Worm (Caenorhabditis elegans): ENCODE data around the gene srv-34.

The srv-34 gene

DNA sequence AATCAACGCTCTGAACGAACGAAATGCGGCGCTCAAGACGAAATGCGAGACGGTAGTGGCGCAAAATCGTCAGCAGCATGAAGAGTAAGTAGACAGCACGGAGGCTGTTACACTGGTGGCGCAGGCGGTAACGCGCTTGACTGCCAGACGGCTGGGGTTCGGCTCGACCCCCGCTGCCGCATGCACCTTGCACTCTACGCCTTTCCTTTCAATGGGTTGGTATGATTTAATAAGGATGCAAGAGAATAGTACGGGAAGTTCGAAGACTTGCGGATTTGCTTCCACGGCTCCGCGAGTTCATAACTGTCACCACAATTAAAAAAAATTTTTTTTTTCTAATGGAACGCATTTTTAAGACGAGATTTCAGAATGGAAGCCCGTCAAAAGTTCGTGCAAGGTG is 4.5 kb downstream of the srv-34 start (continued):
- TF ChIP-seq nhr-80 (tag; optimal IDR thresholded peaks at IDR 0.05): peak; percentile 71
- TF ChIP-seq fkh-3 (tag; optimal IDR thresholded peaks at IDR 0.05): peak; percentile 88
- TF ChIP-seq lag-1 (GFP tag; IDR thresholded peaks at IDR 0.05): no peak
- no peak for TF ChIP-seq ceh-40 (GFP tag; IDR thresholded peaks at IDR 0.05)
- TF ChIP-seq xnd-1 (tag; optimal IDR thresholded peaks at IDR 0.05): no peak
- TF ChIP-seq aptf-2 (GFP tag; conservative IDR thresholded peaks at IDR 0.05): no peak
- peak; percentile 61; the same call in 1 of the 2 replicates for TF ChIP-seq egl-18 (GFP tag; IDR thresholded peaks at IDR 0.05)
- TF ChIP-seq cebp-1 (GFP tag; IDR thresholded peaks at IDR 0.05): peak; percentile 76
- TF ChIP-seq cebp-1 (tag; optimal IDR thresholded peaks at IDR 0.05): peak; percentile 78
- peak; percentile 88 for TF ChIP-seq ztf-28 (GFP tag; IDR thresholded peaks at IDR 0.05)
- TF ChIP-seq tbp1 (GFP tag; optimal IDR thresholded peaks at IDR 0.05): peak; percentile 91
- no peak for TF ChIP-seq lir-1 (GFP tag; conservative IDR thresholded peaks at IDR 0.05)
- TF ChIP-seq ztf-3 (GFP tag; optimal IDR thresholded peaks at IDR 0.05): peak; percentile 23
- 0 out of 2 replicates have a peak, but pooled peaks have one; percentile 92 for TF ChIP-seq F37B4.10 (GFP tag; IDR thresholded peaks at IDR 0.05)
- peak; percentile 58 for TF ChIP-seq snpc-3.4 (tag; optimal IDR thresholded peaks at IDR 0.05)
- no peak for TF ChIP-seq C17E4.6 (GFP tag; IDR thresholded peaks at IDR 0.05)
- peak; percentile 94 for TF ChIP-seq B0261.1 (tag; optimal IDR thresholded peaks at IDR 0.05)
- TF ChIP-seq lin-54 (GFP tag; optimal IDR thresholded peaks at IDR 0.05): peak; percentile 76
- peak; percentile 82 for TF ChIP-seq egrh-3 (GFP tag; IDR thresholded peaks at IDR 0.05)
- no peak for TF ChIP-seq F55B11.4 (tag; optimal IDR thresholded peaks at IDR 0.05; ENCODE audit: borderline replicate concordance, insufficient read depth)
- TF ChIP-seq madf-3 (GFP tag; IDR thresholded peaks at IDR 0.05): peak; percentile 69; the same call in 1 of the 2 replicates
- TF ChIP-seq F22D6.2 (tag; optimal IDR thresholded peaks at IDR 0.05): peak; percentile 27
- peak; percentile 45 for TF ChIP-seq somi-1 (GFP tag; optimal IDR thresholded peaks at IDR 0.05)
- no peak for TF ChIP-seq hlh-12 (tag; optimal IDR thresholded peaks at IDR 0.05)
- TF ChIP-seq hmg-20 (GFP tag; IDR thresholded peaks at IDR 0.05): peak; percentile 84
- peak; percentile 49; the same call in 1 of the 2 replicates for TF ChIP-seq ztf-6 (GFP tag; IDR thresholded peaks at IDR 0.05)
- peak; percentile 92 for TF ChIP-seq egl-44 (GFP tag; IDR thresholded peaks at IDR 0.05)
- TF ChIP-seq Y79H2A.3 (GFP tag; conservative IDR thresholded peaks at IDR 0.05): 0 out of 2 replicates have a peak, but pooled peaks have one; percentile 58
- peak; percentile 68 for TF ChIP-seq atf-7 (tag; optimal IDR thresholded peaks at IDR 0.05)
- peak; percentile 51 for TF ChIP-seq F33H1.4 (GFP tag; IDR thresholded peaks at IDR 0.05)
- peak; percentile 78 for TF ChIP-seq F10E7.11 (tag; optimal IDR thresholded peaks at IDR 0.05)
- no peak for TF ChIP-seq attf-3 (GFP tag; conservative IDR thresholded peaks at IDR 0.05)
- TF ChIP-seq dox-1 (GFP tag; IDR thresholded peaks at IDR 0.05): peak; percentile 92
- peak; percentile 83 for TF ChIP-seq zim-3 (tag; optimal IDR thresholded peaks at IDR 0.05)
- TF ChIP-seq chd-7 (tag; optimal IDR thresholded peaks at IDR 0.05): peak; percentile 84
- peak; percentile 87 for TF ChIP-seq Y95B8A.8 (GFP tag; IDR thresholded peaks at IDR 0.05)
- TF ChIP-seq mcd-1 (GFP tag; IDR thresholded peaks at IDR 0.05): peak; percentile 83
- TF ChIP-seq ekl-4 (GFP tag; IDR thresholded peaks at IDR 0.05): peak; percentile 73
- 0 out of 2 replicates have a peak, but pooled peaks have one; percentile 35 for TF ChIP-seq aptf-3 (GFP tag; IDR thresholded peaks at IDR 0.05)
- no peak for TF ChIP-seq ztf-22 (GFP tag; optimal IDR thresholded peaks at IDR 0.05)
- no peak for TF ChIP-seq lin-35 (GFP tag; optimal IDR thresholded peaks at IDR 0.05)
- no peak for TF ChIP-seq ceh-58 (GFP tag; IDR thresholded peaks at IDR 0.05)
- peak; percentile 92 for TF ChIP-seq B0336.3 (GFP tag; IDR thresholded peaks at IDR 0.05)
- peak; percentile 64; the same call in 1 of the 2 replicates for TF ChIP-seq madf-6 (GFP tag; IDR thresholded peaks at IDR 0.05)
- peak; percentile 92 for TF ChIP-seq rpc-1 (optimal IDR thresholded peaks at IDR 0.05)
- TF ChIP-seq rpc-1 (tag; optimal IDR thresholded peaks at IDR 0.05): peak; percentile 88
- peak; percentile 50 for TF ChIP-seq snpc-1.1 (tag; optimal IDR thresholded peaks at IDR 0.05; ENCODE audit: insufficient read depth)
- peak; percentile 26; the same call in 1 of the 2 replicates for TF ChIP-seq B0019.2 (GFP tag; conservative IDR thresholded peaks at IDR 0.05)
- TF ChIP-seq Y67H2A.10 (GFP tag; conservative IDR thresholded peaks at IDR 0.05): no peak
